In genomic region chrX:20104987-20105386, dm6 we compare ENCODE assay signal across 2 fruit fly cellular contexts.
TF ChIP-seq lines count a peak whose summit lies in the region.

No protein-coding gene starts in this region.

- TF ChIP-seq CTCF in S2 (optimal IDR thresholded peaks at IDR 0.05; lab: Kevin White, UChicago), result peak; percentile 68 to 74
- peak; percentile 72 for TF ChIP-seq CTCF in whole organism, embryonic (GFP tag; optimal IDR thresholded peaks at IDR 0.05; lab: Kevin White, UChicago)

TF ChIP-seq in whole organism, embryonic, 481 proteins besides CTCF, POLR2A, EP300 and RAD21:
- TF ChIP-seq Dip2 (GFP tag; IDR thresholded peaks at IDR 0.05; lab: Robert Waterston, UW) (peak; percentile 53), sob (GFP tag; IDR thresholded peaks at IDR 0.05; lab: Robert Waterston, UW) (no peak)
